Worm (Caenorhabditis elegans) whole organism, midembryonic: ENCODE data around the gene gmeb-2.
A peak's percentile ranks its signal among the peaks of the same experiment; 100 is the strongest.

Experiments
- T22C8.4 ChIP-seq: fragments of 200-800 bp; sonication (Bioruptor generic); IDR thresholded peaks from 2 replicates; pipeline ENCODE4 v1.3.6; 2022; ENCODE audit warnings: missing genetic modification characterization, missing compliant biosample characterization
- klf-2 ChIP-seq: fragments of 200-800 bp; sonication (Bioruptor generic); conservative IDR thresholded peaks from 2 replicates; pipeline ENCODE4 v1.3.6; 2022; ENCODE audit warnings: missing genetic modification reagents, missing genetic modification characterization, missing compliant biosample characterization
- ztf-23 ChIP-seq: fragments of 200-800 bp; sonication (Bioruptor generic); IDR thresholded peaks from 2 replicates; pipeline ENCODE4 v1.3.6; 2022; ENCODE audit warnings: missing genetic modification reagents, missing genetic modification characterization, missing compliant biosample characterization

ce11 chrX:15876936-15877335 lies 1.9 kb upstream of the gmeb-2 start:
- no peak for TF ChIP-seq T22C8.4 (GFP tag; lab: Robert Waterston, UW)
- 0 out of 2 replicates have a peak, but pooled peaks have one; percentile 62 for TF ChIP-seq ztf-23 (GFP tag; lab: Robert Waterston, UW)
- no peak for TF ChIP-seq klf-2
